Fruit fly (Drosophila melanogaster): Measurements from ENCODE around the gene FarO.

The FarO gene

DNA sequence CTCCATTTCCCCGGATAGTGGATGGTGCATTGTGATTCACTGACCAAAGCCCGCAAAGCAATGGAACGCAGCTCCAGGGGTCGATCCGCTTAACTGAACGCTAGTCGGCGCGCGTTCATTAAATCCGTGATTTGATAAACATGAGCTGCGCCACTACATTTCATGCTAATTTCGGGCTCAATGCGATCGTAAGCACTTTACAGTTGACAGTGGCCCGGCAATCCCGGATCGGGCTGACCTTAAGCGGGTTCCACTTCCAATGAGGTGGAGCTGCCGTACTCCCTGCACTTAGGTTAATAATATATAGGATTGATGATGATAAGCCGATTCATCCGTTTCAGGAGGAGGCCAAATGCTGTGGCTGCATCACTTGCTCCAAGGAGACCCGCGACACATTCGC, at the start of gene FarO:
TSS of gene FarO (minus strand) at position 101 of the 400 bp plus-strand sequence.
- TF ChIP-seq insv (optimal IDR thresholded peaks at IDR 0.05) (no peak), psq (optimal IDR thresholded peaks at IDR 0.05) (no peak), ttk (optimal IDR thresholded peaks at IDR 0.05) (no peak), Myc (optimal IDR thresholded peaks at IDR 0.05) (no peak), h (optimal IDR thresholded peaks at IDR 0.05) (no peak), Sin3A (optimal IDR thresholded peaks at IDR 0.05) (no peak)

dm6 chrX:2251688-2252087, 48.0 kb upstream of the FarO start, which contains the start of gene CG3191:
Gene CG3191, minus strand, starts transcription at chrX:2251993.
- no peak for TF ChIP-seq insv (optimal IDR thresholded peaks at IDR 0.05)
- TF ChIP-seq ttk (optimal IDR thresholded peaks at IDR 0.05), result no peak
- no peak for TF ChIP-seq psq (optimal IDR thresholded peaks at IDR 0.05)
- no peak for TF ChIP-seq Myc (optimal IDR thresholded peaks at IDR 0.05)
- no peak for TF ChIP-seq Sin3A (optimal IDR thresholded peaks at IDR 0.05)
- TF ChIP-seq h (optimal IDR thresholded peaks at IDR 0.05), result no peak

dm6 chrX:2249763-2250162, 46.1 kb upstream of the FarO start, which contains the start of gene crn:
Gene crn, minus strand, starts transcription at chrX:2249983.
- TF ChIP-seq psq (optimal IDR thresholded peaks at IDR 0.05) (no peak), insv (optimal IDR thresholded peaks at IDR 0.05) (no peak), ttk (optimal IDR thresholded peaks at IDR 0.05) (no peak), Sin3A (optimal IDR thresholded peaks at IDR 0.05) (no peak), h (optimal IDR thresholded peaks at IDR 0.05) (no peak), Myc (optimal IDR thresholded peaks at IDR 0.05) (no peak)

DNA sequence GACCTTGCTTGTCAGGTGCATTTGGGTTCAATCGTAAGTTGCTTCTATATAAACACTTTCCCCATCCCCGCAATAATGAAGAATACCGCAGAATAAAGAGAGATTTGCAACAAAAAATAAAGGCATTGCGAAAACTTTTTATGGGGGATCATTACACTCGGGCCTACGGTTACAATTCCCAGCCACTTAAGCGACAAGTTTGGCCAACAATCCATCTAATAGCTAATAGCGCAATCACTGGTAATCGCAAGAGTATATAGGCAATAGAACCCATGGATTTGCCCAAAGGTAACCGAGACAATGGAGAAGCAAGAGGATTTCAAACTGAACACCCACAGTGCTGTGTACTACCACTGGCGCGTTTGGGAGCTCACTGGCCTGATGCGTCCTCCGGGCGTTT, 42.3 kb upstream of the FarO start, which contains the start of gene Or2a:
TSS of gene Or2a (plus strand) at position 301 of the 400 bp plus-strand sequence.
- TF ChIP-seq insv (optimal IDR thresholded peaks at IDR 0.05) (no peak), psq (optimal IDR thresholded peaks at IDR 0.05) (no peak), Sin3A (optimal IDR thresholded peaks at IDR 0.05) (no peak), Myc (optimal IDR thresholded peaks at IDR 0.05) (no peak), ttk (optimal IDR thresholded peaks at IDR 0.05) (no peak), h (optimal IDR thresholded peaks at IDR 0.05) (no peak)

- TF ChIP-seq psq (optimal IDR thresholded peaks at IDR 0.05), result no peak
- no peak for TF ChIP-seq h (optimal IDR thresholded peaks at IDR 0.05)
- TF ChIP-seq Sin3A (optimal IDR thresholded peaks at IDR 0.05), result no peak
- TF ChIP-seq insv (optimal IDR thresholded peaks at IDR 0.05), result no peak
- no peak for TF ChIP-seq ttk (optimal IDR thresholded peaks at IDR 0.05)
- TF ChIP-seq Myc (optimal IDR thresholded peaks at IDR 0.05), result no peak
Observed at dm6 chrX:2244753-2245152, 41.1 kb upstream of the FarO start.

DNA sequence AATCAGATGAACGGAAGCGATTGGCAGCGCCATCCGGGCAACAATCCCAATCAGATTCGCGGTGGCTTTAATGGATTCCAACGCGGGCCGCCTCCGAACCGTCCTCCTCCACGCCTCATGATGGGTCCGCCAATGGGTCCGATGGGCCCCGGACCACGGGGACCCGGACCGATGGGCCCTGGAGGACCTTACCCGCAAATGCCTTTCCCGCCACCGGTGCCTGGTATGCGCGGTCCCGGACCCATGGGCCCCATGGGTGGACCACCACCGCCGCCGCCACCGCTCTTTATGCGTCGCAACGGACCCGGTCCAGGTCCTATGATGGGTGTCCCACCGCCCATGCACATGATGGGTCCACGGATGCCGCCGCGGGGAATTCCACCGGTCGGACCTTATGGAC, 39.2 kb upstream of the FarO start:
- TF ChIP-seq Sin3A (optimal IDR thresholded peaks at IDR 0.05), result no peak
- TF ChIP-seq h (optimal IDR thresholded peaks at IDR 0.05), result no peak
- TF ChIP-seq insv (optimal IDR thresholded peaks at IDR 0.05), result no peak
- no peak for TF ChIP-seq psq (optimal IDR thresholded peaks at IDR 0.05)
- TF ChIP-seq Myc (optimal IDR thresholded peaks at IDR 0.05), result no peak
- TF ChIP-seq ttk (optimal IDR thresholded peaks at IDR 0.05), result no peak

DNA sequence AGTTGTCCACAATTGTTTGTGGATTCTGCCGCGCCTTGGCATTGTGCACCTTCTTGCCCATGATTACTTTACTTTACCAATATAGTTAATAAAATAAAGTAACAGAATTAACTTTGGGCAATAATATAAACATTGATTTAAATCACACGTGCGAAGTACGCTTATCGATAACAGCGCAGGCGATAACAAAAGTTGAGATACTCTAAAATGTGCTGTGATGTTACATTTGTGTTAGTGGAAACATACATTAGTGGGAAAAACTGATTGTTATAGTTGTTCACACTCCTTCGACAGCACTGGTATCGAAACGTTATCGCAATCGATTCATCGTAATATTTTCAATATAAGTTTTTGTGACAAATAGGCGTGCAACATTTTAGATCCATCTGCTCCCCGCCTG, 38.2 kb upstream of the FarO start, which contains the start of gene kz:
TSS of gene kz (minus strand) at position 194 of the 400 bp plus-strand sequence.
- TF ChIP-seq insv (optimal IDR thresholded peaks at IDR 0.05) (no peak), Sin3A (optimal IDR thresholded peaks at IDR 0.05) (no peak), ttk (optimal IDR thresholded peaks at IDR 0.05) (no peak), Myc (optimal IDR thresholded peaks at IDR 0.05) (no peak), psq (optimal IDR thresholded peaks at IDR 0.05) (no peak), h (optimal IDR thresholded peaks at IDR 0.05) (no peak)

DNA sequence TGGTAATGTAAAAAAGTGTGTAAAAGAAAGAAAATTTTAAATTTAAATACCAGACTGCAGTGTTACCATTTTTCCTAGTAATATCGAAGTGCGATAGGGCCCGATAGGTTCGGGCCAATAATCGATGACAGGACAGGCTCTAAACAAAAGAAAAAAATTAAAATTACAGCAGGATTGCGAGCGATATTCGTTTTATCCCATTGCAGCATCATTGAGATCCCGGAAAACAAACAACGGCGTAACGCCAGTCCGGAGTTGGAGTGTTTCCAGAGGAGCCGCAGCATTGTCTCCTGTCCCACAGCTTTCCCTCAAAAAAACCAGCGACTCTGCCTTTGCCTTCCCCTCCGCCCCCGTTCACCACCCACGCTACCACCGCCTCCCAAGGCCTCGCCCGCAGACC, 21.5 kb upstream of the FarO start, which contains the start of gene pcx:
TSS of gene pcx (plus strand) at position 159 of the 400 bp plus-strand sequence.
- TF ChIP-seq h (optimal IDR thresholded peaks at IDR 0.05), result no peak
- TF ChIP-seq ttk (optimal IDR thresholded peaks at IDR 0.05), result no peak
- TF ChIP-seq psq (optimal IDR thresholded peaks at IDR 0.05), result no peak
- TF ChIP-seq Myc (optimal IDR thresholded peaks at IDR 0.05), result no peak
- no peak for TF ChIP-seq insv (optimal IDR thresholded peaks at IDR 0.05)
- TF ChIP-seq Sin3A (optimal IDR thresholded peaks at IDR 0.05), result no peak

dm6 chrX:2223454-2223853, 19.8 kb upstream of the FarO start, which contains the start of gene CG14052:
Gene CG14052, plus strand, starts transcription at chrX:2223754.
- no peak for TF ChIP-seq psq (optimal IDR thresholded peaks at IDR 0.05)
- TF ChIP-seq Sin3A (optimal IDR thresholded peaks at IDR 0.05), result no peak
- TF ChIP-seq h (optimal IDR thresholded peaks at IDR 0.05), result no peak
- TF ChIP-seq ttk (optimal IDR thresholded peaks at IDR 0.05), result no peak

- no peak for TF ChIP-seq Myc (optimal IDR thresholded peaks at IDR 0.05)
- TF ChIP-seq h (optimal IDR thresholded peaks at IDR 0.05), result no peak
- no peak for TF ChIP-seq psq (optimal IDR thresholded peaks at IDR 0.05)
- TF ChIP-seq insv (optimal IDR thresholded peaks at IDR 0.05), result no peak
- TF ChIP-seq ttk (optimal IDR thresholded peaks at IDR 0.05), result no peak
- TF ChIP-seq Sin3A (optimal IDR thresholded peaks at IDR 0.05), result no peak
Observed at dm6 chrX:2222181-2222790, 18.6 kb upstream of the FarO start, which contains the start of gene Vinc. Gene Vinc, minus strand, starts transcription at chrX:2222567.

DNA sequence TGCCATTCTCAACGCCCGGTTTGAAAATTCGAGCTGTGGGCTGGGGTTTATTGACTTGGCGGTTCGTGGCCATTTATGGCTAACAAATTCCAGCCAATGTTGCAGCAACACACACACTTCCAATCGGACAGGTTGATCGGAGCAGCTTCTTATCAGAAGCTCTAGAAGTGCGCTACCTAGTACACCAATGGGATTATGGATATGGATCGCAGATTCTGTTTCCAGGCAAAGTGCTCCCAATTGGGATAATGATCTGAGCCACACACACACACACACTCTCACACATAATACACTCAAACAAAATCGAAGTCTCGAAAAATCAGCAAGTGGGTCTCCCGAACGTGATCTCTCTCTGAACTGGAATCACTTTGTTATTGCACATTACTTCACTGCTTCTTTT, 17.9 kb upstream of the FarO start:
- TF ChIP-seq h (optimal IDR thresholded peaks at IDR 0.05), result no peak
- TF ChIP-seq Myc (optimal IDR thresholded peaks at IDR 0.05), result no peak
- TF ChIP-seq Sin3A (optimal IDR thresholded peaks at IDR 0.05), result no peak
- TF ChIP-seq psq (optimal IDR thresholded peaks at IDR 0.05), result no peak
- no peak for TF ChIP-seq ttk (optimal IDR thresholded peaks at IDR 0.05)
- TF ChIP-seq insv (optimal IDR thresholded peaks at IDR 0.05), result no peak

DNA sequence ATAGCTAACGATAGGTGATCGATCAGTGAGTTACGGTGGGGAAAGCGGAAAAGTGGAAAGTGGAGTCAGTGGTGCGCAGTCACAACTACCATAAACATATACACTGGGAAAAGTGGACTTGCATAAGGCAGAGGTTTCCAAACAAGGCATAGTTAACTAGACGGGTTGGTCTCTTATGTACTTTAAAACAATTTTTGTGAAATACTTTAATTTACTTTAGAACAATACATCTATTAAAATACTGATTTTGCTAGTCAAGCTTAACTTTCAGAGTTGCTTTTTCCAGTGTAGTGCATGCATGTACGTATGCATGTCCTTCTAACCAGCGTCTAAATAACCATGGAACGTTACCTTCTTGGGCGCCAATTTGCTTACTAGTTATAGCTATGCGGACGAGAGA, 16.2 kb upstream of the FarO start:
- TF ChIP-seq Sin3A (optimal IDR thresholded peaks at IDR 0.05) (no peak), psq (optimal IDR thresholded peaks at IDR 0.05) (no peak)

DNA sequence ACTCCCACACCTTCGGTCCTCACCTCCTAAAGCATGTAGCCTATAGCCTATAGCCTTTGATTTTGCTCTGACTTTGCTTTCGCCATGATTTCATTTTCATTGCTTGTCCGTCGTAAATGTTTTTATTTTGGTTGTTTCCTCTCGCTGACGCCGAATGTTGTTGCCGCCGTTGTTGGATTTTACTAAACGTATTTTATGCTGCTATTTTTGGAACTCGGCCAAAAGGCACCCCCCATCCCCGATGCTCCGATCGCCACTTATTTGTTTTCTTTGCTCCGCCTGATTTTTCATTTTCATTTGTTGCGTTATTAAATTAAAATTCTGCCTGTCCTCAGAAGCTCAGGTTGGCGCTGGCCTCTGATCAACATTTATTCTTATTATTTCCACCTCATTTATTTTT, 15.6 kb upstream of the FarO start:
- no peak for TF ChIP-seq ttk (optimal IDR thresholded peaks at IDR 0.05)
- no peak for TF ChIP-seq Sin3A (optimal IDR thresholded peaks at IDR 0.05)
- no peak for TF ChIP-seq psq (optimal IDR thresholded peaks at IDR 0.05)
- TF ChIP-seq insv (optimal IDR thresholded peaks at IDR 0.05), result no peak
- no peak for TF ChIP-seq h (optimal IDR thresholded peaks at IDR 0.05)
- TF ChIP-seq Myc (optimal IDR thresholded peaks at IDR 0.05), result no peak

Data from Kc167 (cell line).